Worm (Caenorhabditis elegans): ENCODE results near the gene T22B2.2.

DNA sequence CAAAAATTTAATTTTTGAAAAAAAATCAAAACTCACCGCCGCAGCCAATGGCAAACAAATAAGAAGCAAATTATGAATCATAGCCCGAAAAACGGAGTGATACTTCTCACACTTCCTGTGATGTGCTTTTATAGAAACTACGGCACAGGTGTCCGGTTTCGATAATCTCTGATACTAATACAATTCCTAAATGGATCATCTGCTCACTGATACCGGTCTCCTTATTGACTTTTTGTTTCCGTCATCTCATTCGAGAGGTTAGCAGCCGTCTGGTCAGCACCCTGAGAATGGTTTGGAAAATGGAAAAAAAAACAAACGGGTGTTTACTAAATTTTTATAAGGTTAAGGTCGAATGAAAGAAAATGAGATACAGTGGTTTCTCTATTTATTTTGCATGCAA is 4.5 kb upstream of the T22B2.2 start, which contains the start of gene idpp-9:
- no peak for TF ChIP-seq T22C8.4 (GFP tag; IDR thresholded peaks at IDR 0.05)
- no peak for TF ChIP-seq klf-2 (GFP tag; conservative IDR thresholded peaks at IDR 0.05)
- no peak for TF ChIP-seq med-1 (GFP tag; optimal IDR thresholded peaks at IDR 0.05; ENCODE audit: insufficient read depth)
- TF ChIP-seq ztf-29 (GFP tag; IDR thresholded peaks at IDR 0.05): no peak
- TF ChIP-seq flt-1 (GFP tag; IDR thresholded peaks at IDR 0.05): no peak
- TF ChIP-seq ref-1 (GFP tag; conservative IDR thresholded peaks at IDR 0.05): no peak
- TF ChIP-seq cog-1 (tag; optimal IDR thresholded peaks at IDR 0.05): no peak
- no peak for TF ChIP-seq tab-1 (GFP tag; IDR thresholded peaks at IDR 0.05)
